Worm (Caenorhabditis elegans): ENCODE measurements around the gene clc-12.

- TF ChIP-seq ceh-28 (tag; optimal IDR thresholded peaks at IDR 0.05) (no peak), unc-39 (tag; optimal IDR thresholded peaks at IDR 0.05) (no peak), lin-15B (tag; optimal IDR thresholded peaks at IDR 0.05) (no peak), snpc-4 (tag; optimal IDR thresholded peaks at IDR 0.05) (no peak)
Measured at ce11 chrV:16966636-16967035, 42.6 kb downstream of the clc-12 start, which contains the start of gene fbxa-90.

Measured in whole organism, L3 larva.